Fruit fly (Drosophila melanogaster): ENCODE results near the gene tplus3b.

Gene tplus3b

DNA sequence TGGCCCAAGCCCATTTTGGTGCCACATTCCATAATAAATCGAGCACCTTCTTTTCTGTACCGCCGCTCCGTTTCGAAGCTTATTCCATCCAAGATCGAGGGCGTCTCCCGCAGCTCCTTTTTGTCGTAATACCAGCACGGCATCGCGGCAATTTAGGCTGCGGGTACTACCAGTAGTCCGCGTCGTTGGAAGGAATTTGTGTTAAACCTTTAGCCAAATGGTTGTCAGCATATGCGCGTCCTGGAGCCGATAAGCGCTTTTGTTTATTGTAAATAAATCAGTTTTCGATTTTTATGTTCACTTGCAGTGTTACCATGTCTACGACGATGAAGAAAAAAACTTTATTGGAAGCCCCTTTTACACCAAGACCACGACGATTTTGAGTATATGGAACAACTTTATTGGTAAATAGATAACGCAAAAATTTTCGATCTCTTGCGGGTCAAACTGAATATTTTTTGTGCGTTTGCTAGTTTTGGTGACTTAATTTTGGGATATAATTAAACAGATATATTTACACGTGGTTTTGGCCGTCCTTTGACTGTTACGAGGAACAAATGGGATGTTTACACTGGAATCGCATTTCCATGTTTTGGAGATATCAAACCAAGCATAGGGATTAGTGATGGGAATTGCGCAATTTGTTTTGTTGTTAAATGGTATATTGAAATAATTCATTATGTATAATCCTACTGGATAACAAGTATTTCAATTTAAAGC lies 25.5 kb upstream of the tplus3b start, which contains the start of gene CycK:
Gene CycK (minus strand): TSS at position 562 of the 720 bp plus-strand sequence.
- TF ChIP-seq psq (optimal IDR thresholded peaks at IDR 0.05): no peak
- TF ChIP-seq Sin3A (optimal IDR thresholded peaks at IDR 0.05): no peak
- no peak for TF ChIP-seq h (optimal IDR thresholded peaks at IDR 0.05)
- TF ChIP-seq insv (optimal IDR thresholded peaks at IDR 0.05): no peak
- no peak for TF ChIP-seq ttk (optimal IDR thresholded peaks at IDR 0.05)
- no peak for TF ChIP-seq Myc (optimal IDR thresholded peaks at IDR 0.05)

DNA sequence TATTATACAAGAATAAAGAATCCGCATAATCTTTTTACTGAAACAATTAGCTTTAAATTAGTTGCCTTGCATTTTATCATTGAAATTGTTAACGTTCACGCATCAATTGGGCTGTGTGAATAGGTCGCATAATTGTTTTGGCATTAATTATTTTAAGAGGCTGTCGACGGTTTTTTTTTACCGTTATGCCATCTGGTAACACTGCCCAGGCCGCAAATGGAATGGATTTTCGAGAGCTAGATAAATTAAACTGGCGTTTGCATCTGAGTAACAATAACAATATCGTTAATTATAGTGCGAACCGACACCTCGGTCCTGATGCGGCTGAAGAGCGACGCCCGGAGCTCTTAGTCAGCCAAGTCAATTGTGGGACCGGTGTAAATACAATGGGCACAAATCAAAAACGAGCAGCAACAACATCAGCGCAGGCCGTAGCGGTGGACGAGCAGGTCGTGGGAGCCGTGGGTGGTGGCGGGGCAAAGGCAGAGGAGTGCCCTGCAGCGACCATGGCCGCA lies 17.5 kb upstream of the tplus3b start:
- TF ChIP-seq ttk (optimal IDR thresholded peaks at IDR 0.05) (no peak), Myc (optimal IDR thresholded peaks at IDR 0.05) (no peak), Sin3A (optimal IDR thresholded peaks at IDR 0.05) (no peak), psq (optimal IDR thresholded peaks at IDR 0.05) (no peak), insv (optimal IDR thresholded peaks at IDR 0.05) (no peak), h (optimal IDR thresholded peaks at IDR 0.05) (no peak)

DNA sequence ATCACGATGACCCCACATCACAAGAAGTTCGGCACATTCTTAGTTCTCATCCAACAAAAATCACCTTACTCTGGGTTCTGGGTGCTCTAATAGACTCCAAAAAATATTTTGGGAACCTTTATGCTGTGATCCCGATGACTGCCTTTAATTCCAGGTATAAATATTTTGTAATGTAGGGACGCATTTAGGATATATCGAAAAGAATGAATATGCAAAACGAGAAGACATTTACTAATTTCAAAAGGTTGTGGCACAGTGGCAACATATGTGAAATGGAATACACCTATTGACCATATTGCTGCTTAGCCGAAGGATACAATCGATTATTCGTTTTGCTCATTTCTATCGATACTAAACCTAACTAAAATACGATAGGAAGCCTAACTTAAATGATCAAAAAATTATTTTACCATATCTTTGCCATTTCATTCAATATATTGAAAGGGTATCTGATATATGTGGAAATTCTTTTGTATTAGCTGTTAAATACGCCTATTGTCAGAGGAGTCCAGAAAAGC lies 16.7 kb upstream of the tplus3b start, which contains the start of gene CG3651:
Gene CG3651 (plus strand): TSS at position 468 of the 518 bp plus-strand sequence.
- TF ChIP-seq h (optimal IDR thresholded peaks at IDR 0.05): no peak
- no peak for TF ChIP-seq Myc (optimal IDR thresholded peaks at IDR 0.05)
- TF ChIP-seq psq (optimal IDR thresholded peaks at IDR 0.05): no peak

DNA sequence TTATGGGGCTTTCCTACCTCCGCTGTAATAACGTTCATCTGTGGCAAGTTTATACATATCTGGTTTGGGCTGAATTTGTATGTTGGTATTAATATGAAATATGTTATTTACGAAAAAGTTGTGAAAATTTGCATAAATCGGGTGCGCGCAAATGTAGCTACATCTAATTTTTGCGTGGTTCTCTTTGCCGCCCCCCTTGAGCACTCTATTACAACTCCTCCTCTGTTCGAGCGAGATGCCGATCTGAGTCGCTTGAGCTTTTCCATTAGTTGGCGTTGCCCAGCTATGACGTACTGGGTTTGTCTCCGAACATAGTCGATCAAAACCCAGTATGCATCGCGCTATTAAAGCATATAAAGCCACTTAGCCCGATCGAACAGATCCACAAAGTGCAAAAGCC lies 4.5 kb upstream of the tplus3b start, which contains the start of gene CG6675:
Gene CG6675 (plus strand): TSS at position 301 of the 400 bp plus-strand sequence.
- TF ChIP-seq insv (optimal IDR thresholded peaks at IDR 0.05): no peak
- TF ChIP-seq Myc (optimal IDR thresholded peaks at IDR 0.05): no peak
- TF ChIP-seq ttk (optimal IDR thresholded peaks at IDR 0.05): no peak

DNA sequence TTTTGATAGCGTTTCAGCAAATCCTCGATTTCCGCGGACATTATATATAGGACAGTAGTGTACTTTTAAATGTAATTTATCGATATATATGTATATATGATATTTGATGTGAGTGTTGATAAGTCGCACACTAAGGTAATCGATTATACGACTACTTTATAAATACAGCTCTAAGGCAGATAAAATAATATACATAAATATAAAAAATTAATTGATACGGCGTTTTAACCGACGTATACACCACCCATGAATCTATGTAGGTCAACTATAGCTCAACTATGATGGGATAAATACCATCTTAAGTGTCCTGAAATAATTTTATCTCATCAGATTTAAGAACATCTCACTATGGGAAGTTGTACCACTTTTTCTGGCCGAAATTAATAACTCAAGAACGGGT lies 3.0 kb upstream of the tplus3b start, which contains the start of gene CG10834:
Gene CG10834 (minus strand): TSS at position 101 of the 400 bp plus-strand sequence.
- TF ChIP-seq psq (optimal IDR thresholded peaks at IDR 0.05): no peak
- no peak for TF ChIP-seq Myc (optimal IDR thresholded peaks at IDR 0.05)
- no peak for TF ChIP-seq ttk (optimal IDR thresholded peaks at IDR 0.05)
- TF ChIP-seq Sin3A (optimal IDR thresholded peaks at IDR 0.05): no peak
- TF ChIP-seq h (optimal IDR thresholded peaks at IDR 0.05): no peak
- TF ChIP-seq insv (optimal IDR thresholded peaks at IDR 0.05): no peak

DNA sequence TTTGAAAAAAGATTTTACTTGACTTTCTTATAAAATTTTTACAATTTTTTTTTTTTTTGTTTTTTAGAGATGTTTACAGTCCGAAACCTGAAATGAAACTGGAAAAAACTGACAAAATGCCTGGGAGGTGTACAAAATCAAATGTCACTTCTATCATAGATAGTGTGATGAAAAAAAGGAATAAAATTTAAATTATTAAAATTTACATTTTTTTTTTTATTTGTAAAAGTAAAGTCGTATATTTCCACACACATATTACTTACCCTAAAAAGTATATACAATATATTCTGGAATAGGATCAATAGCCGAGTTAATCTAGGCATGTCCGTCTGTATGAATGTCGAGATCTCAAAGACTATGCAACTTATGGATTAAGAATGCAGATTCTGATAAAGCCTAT lies 1.2 kb upstream of the tplus3b start, which contains the start of gene CG15219:
Gene CG15219 (minus strand): TSS at position 101 of the 400 bp plus-strand sequence.
- TF ChIP-seq Myc (optimal IDR thresholded peaks at IDR 0.05): no peak
- no peak for TF ChIP-seq ttk (optimal IDR thresholded peaks at IDR 0.05)
- TF ChIP-seq psq (optimal IDR thresholded peaks at IDR 0.05): no peak
- no peak for TF ChIP-seq insv (optimal IDR thresholded peaks at IDR 0.05)

DNA sequence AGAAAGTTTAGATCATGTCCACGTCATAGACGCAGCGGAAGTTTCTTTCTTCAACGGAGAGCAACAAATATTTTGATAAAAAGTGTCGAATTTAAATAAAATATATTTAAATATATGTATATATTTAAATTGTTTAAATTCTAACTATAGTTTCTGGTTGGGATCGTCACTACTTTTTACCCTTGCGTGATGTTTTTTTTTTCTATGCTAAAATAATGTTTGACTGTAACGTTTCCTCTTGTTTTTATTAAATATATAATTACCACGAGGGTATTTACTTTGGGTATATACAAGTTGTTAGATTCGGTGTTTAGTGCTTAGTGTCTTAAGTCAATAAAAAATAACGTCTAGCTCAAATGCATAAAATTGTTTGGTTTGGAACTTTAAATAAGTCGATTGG lies 24.9 kb downstream of the tplus3b start, which contains the start of gene ttm3:
Gene ttm3 (plus strand): TSS at position 301 of the 400 bp plus-strand sequence.
- TF ChIP-seq Myc (optimal IDR thresholded peaks at IDR 0.05) (no peak), insv (optimal IDR thresholded peaks at IDR 0.05) (no peak), psq (optimal IDR thresholded peaks at IDR 0.05) (no peak), ttk (optimal IDR thresholded peaks at IDR 0.05) (no peak), Sin3A (optimal IDR thresholded peaks at IDR 0.05) (no peak), h (optimal IDR thresholded peaks at IDR 0.05) (no peak)

DNA sequence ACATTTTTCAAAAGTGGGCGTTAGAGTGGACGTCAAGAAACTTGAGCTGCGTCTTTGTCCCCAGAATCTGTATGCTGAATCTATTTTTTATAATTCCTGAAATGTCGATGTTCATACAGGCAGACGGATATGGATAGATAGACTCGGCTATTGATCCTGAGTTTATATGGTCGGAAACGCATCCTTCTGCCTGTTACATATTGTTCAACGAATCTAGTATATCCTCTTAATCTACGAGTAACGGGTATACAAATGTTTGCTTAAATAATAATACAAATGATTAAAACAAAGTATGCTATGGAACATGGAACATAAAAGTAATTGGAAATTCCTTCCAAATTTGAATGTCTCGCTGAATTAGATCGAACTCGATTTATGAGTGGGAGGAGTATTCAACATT lies 33.4 kb downstream of the tplus3b start, which contains the start of gene tplus3a:
Gene tplus3a (plus strand): TSS at position 301 of the 400 bp plus-strand sequence.
- no peak for TF ChIP-seq Sin3A (optimal IDR thresholded peaks at IDR 0.05)
- TF ChIP-seq h (optimal IDR thresholded peaks at IDR 0.05): no peak
- TF ChIP-seq psq (optimal IDR thresholded peaks at IDR 0.05): no peak
- TF ChIP-seq Myc (optimal IDR thresholded peaks at IDR 0.05): no peak
- no peak for TF ChIP-seq ttk (optimal IDR thresholded peaks at IDR 0.05)
- no peak for TF ChIP-seq insv (optimal IDR thresholded peaks at IDR 0.05)

DNA sequence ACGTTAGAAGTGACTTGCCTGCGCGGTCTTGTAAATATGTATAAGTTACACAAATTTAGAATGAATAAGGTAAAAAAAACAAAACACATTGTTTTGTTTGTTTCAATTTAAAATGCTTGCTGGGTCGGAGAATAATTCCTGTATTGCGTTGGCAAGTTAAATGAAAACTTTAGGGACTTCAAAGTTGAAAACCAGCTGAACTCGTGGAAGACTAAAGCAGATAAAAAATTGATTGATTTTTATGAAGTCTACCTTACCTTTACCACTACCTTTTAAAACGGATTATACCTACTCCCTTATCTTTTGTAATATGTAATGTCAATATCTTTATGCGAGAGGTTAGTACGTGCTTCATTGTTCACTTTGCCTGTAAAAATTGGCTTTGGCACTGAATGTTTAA lies 39.0 kb downstream of the tplus3b start, which contains the start of gene CG42597:
Gene CG42597 (minus strand): TSS at position 101 of the 400 bp plus-strand sequence.
- TF ChIP-seq Sin3A (optimal IDR thresholded peaks at IDR 0.05): no peak
- TF ChIP-seq Myc (optimal IDR thresholded peaks at IDR 0.05): no peak
- TF ChIP-seq ttk (optimal IDR thresholded peaks at IDR 0.05): no peak
- TF ChIP-seq h (optimal IDR thresholded peaks at IDR 0.05): no peak
- TF ChIP-seq insv (optimal IDR thresholded peaks at IDR 0.05): no peak

DNA sequence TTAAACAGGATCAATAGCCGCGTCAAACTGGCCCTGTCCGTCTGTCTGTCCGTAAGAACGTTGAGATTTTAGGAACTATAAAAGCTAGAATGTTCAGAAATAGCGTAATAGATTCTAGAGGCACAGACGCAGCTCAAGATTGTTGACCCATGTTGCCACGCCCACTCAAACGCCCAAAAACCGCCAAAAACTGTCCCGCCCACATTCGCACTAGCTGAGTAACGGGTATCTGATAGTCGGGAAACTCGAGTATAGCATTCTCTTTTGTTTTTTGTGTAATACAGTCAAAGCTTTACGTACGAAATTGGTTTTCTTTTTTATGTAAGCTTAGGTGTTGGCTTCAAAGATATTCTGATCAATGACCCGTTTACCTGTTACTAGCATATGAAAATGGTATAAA lies 44.3 kb downstream of the tplus3b start:
- TF ChIP-seq psq (optimal IDR thresholded peaks at IDR 0.05) (no peak), Sin3A (optimal IDR thresholded peaks at IDR 0.05) (no peak), insv (optimal IDR thresholded peaks at IDR 0.05) (no peak), h (optimal IDR thresholded peaks at IDR 0.05) (no peak)

DNA sequence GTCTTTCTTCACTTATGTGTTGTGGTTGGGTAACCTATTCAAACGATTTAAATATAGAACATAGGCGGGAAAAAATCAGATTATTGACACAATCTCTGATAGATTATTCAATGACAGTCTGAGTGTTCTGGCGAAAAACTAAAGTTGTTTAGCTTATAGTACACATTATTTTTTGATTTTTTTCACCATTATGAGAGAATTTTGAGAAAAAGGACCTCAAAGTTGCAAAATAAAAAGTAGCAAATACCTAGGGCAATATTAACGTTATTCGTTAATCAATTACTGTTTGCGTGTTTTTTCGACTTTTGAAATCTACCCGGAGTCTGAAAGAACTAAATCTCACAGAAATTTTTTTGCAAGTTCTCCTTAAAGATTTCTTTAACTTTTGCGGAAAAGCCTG lies 50.0 kb downstream of the tplus3b start, which contains the start of gene CG34173:
Gene CG34173 (minus strand): TSS at position 101 of the 400 bp plus-strand sequence.
- no peak for TF ChIP-seq insv (optimal IDR thresholded peaks at IDR 0.05)
- no peak for TF ChIP-seq psq (optimal IDR thresholded peaks at IDR 0.05)
- no peak for TF ChIP-seq Myc (optimal IDR thresholded peaks at IDR 0.05)
- TF ChIP-seq ttk (optimal IDR thresholded peaks at IDR 0.05): no peak
- no peak for TF ChIP-seq Sin3A (optimal IDR thresholded peaks at IDR 0.05)
- TF ChIP-seq h (optimal IDR thresholded peaks at IDR 0.05): no peak
